Worm (Caenorhabditis elegans): ENCODE data around the gene glb-7.

DNA sequence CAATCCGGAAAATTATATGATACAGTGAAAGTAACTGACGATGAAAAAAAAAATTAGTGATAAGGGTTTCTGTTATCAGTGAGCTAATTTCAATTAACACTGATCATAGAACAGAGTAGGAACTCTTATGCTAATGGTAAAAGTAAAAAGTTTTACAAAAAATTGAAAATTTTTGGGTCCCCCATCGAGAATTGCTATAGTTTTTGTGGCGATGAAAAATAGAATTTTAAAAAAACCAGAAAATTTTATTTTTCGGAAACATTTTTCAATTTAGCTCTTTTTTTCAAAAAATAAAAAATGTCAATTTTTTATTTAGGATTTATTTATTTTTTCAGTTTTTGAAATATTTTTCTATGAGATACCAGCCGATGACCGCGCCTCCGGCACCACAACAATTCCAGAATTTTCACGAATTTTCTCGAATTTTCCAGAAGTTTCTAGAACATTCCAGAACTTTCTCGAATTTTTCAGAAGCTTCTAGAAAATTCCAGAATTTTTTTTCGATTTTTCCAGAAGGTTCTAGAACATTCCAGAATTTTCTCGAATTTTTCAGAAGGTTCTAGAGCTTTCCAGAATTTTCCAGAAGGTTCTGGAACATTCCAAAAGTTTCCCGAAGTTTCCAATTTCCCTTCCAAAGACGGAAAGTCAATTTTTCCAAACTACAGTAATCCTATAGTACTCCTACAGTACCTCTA, 9.1 kb upstream of the glb-7 start, which contains the start of gene C23H5.8:
- no peak for TF ChIP-seq skn-1 (tag; optimal IDR thresholded peaks at IDR 0.05)
- no peak for TF ChIP-seq nhr-11 (tag; optimal IDR thresholded peaks at IDR 0.05)
- TF ChIP-seq fkh-10 (GFP tag; optimal IDR thresholded peaks at IDR 0.05), result no peak
- no peak for TF ChIP-seq egl-27 (tag; optimal IDR thresholded peaks at IDR 0.05)
- no peak for TF ChIP-seq nfya-1 (tag; optimal IDR thresholded peaks at IDR 0.05; ENCODE audit: insufficient read depth)

All from whole organism, L3 larva.